Fruit fly (Drosophila melanogaster): ENCODE results near the gene CG11585.
A peak's percentile ranks its signal among the peaks of the same experiment; 100 is the strongest.

CG11585 gene

DNA sequence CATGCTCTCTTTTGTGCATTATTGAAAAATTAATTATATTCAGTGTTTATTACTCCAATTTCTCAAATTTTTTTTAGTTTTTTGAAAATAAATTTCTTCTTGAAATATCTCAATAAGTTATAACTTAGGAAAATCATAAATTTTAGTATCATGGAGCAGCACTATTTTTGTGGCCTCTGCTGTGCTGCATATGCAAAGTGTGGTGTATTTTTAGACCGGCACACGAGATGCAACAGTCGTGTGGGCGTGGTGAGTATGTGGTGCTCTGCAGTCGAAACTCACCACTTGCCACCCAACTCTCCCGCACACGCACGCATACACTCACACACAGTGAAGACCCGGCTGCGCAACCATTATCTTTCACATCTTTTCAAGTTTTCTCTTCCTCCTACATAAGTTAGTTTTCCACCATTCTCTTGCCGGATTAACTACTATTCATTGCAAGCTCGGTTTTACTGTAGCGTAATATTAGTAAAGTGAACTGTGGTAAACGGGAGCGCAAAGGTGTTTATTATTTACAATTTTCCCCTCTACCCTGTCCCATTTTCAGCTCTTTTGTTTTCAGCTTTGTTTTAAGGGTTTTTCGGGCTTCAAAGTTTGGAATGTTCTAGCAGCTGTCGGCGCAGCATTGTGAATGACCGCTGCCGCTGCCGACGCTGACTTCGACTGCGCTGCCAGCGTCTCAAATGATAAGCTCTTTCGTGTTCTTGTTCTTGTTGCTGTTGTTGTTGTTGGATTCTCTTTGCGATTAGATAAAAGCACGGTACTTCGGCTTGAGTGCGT is 19.3 kb downstream of the CG11585 start (continued):
- peak; percentile 62 to 72 for TF ChIP-seq ss (GFP tag; optimal IDR thresholded peaks at IDR 0.05)
- TF ChIP-seq CG32006 (GFP tag; optimal IDR thresholded peaks at IDR 0.05): peak; percentile 71
- peak; percentile 56 for TF ChIP-seq fd85E (GFP tag; optimal IDR thresholded peaks at IDR 0.05)
- TF ChIP-seq Hr39 (GFP tag; optimal IDR thresholded peaks at IDR 0.05): peak; percentile 46
- TF ChIP-seq Eip75B (GFP tag; optimal IDR thresholded peaks at IDR 0.05): peak; percentile 85
- peak; percentile 74 for TF ChIP-seq acj6 (GFP tag; optimal IDR thresholded peaks at IDR 0.05)
- TF ChIP-seq OdsH (GFP tag; optimal IDR thresholded peaks at IDR 0.05): peak; percentile 71
- TF ChIP-seq Ets96B (tag; optimal IDR thresholded peaks at IDR 0.05): peak; percentile 68
- TF ChIP-seq salr (GFP tag; optimal IDR thresholded peaks at IDR 0.05): peak; percentile 25 to 63
- TF ChIP-seq Hr4 (GFP tag; optimal IDR thresholded peaks at IDR 0.05): peak; percentile 73

DNA sequence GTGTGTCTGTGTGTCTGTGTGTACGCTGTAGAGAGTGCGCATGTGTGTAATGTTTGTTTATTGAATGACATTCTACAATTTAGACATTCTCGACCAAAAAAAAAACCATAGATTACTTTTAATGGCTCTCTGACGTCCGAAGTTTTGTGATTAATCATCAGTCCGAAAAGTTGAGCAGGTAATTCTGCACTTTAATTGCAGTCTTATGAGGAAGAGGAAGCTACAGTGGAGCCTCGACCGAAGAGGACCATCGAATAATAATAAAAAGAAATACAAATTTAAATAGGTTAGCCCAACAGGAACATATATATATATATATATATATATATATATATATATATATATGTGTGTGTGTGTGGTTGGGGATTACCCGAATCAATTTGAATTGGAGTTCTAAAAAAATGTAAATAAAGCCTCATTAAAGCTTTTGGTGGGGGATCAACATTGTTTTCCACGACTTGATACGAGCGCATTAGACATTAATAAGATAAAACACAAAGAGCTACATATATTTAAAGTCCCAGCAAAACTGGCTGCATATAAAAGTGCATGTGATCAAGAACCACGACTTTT is 20.0 kb downstream of the CG11585 start:
- TF ChIP-seq Smox (GFP tag; optimal IDR thresholded peaks at IDR 0.05) (peak; percentile 6), CG8119 (GFP tag; IDR thresholded peaks at IDR 0.05) (no peak), topi (GFP tag; optimal IDR thresholded peaks at IDR 0.05) (peak; percentile 26), fd59A (GFP tag; optimal IDR thresholded peaks at IDR 0.05) (no peak), CG34406 (GFP tag; optimal IDR thresholded peaks at IDR 0.05) (peak; percentile 1), svp (GFP tag) (peak; percentile 58), Sox102F (GFP tag; optimal IDR thresholded peaks at IDR 0.05) (peak; percentile 11), CG6163 (GFP tag; IDR thresholded peaks at IDR 0.05) (no peak), vri (GFP tag; optimal IDR thresholded peaks at IDR 0.05) (peak; percentile 11), Eip78C (GFP tag) (peak; percentile 31), CG31627 (GFP tag; optimal IDR thresholded peaks at IDR 0.05) (peak; percentile 21), net (GFP tag; optimal IDR thresholded peaks at IDR 0.05) (no peak), fkh (GFP tag; optimal IDR thresholded peaks at IDR 0.05) (peak; percentile 48), Met (GFP tag; optimal IDR thresholded peaks at IDR 0.05) (no peak), Lpt (GFP tag; optimal IDR thresholded peaks at IDR 0.05) (no peak)

DNA sequence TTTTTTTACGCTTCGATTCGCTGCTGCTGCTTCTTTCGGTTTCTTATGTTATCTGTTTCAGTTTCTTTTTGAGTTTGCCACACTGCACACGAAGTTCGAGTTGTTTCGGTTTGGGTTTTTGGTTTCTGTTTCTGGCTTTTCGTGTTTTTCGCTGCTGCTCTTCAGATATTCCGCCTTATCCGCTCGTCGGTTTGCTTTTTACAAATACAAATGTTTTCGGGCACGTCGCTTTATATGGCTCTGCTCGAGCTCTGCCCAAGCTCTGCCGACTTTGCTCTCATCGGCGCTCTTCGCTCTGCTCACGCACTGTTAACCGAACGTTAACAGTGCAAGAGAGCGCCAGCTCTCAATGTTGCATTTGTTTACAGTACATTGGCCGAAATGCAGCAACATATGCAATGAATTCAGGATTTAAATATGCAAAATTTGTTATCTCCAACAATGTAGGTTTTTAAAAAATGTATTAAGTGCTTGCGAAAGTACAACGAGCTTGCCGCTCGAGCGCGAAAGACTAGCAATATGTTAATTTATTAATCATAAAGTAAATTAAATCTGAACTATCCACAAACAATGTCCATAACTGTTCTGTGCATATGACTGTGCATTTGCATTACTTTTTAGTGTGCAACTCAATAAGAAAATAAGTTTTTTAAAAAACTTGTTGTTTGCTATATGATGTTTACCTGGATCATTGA is 22.1 kb downstream of the CG11585 start:
- TF ChIP-seq Ets21C (GFP tag; optimal IDR thresholded peaks at IDR 0.05) (no peak), CG3919 (GFP tag; optimal IDR thresholded peaks at IDR 0.05) (no peak), CG6792 (GFP tag; optimal IDR thresholded peaks at IDR 0.05) (no peak), Sox14 (GFP tag; optimal IDR thresholded peaks at IDR 0.05) (peak; percentile 28), eg (GFP tag; IDR thresholded peaks at IDR 0.05) (peak; percentile 40; the same call in 1 of the 3 replicates), ss (GFP tag; optimal IDR thresholded peaks at IDR 0.05) (peak in 1 of 2 experiments; percentile 32), CG31627 (GFP tag; optimal IDR thresholded peaks at IDR 0.05) (peak; percentile 17), Smox (GFP tag; optimal IDR thresholded peaks at IDR 0.05) (peak; percentile 15), Hr4 (GFP tag; optimal IDR thresholded peaks at IDR 0.05) (peak; percentile 48), fd59A (GFP tag; optimal IDR thresholded peaks at IDR 0.05) (peak; percentile 37), CG32006 (GFP tag; optimal IDR thresholded peaks at IDR 0.05) (peak; percentile 76), CG15336 (GFP tag; IDR thresholded peaks at IDR 0.05) (peak; percentile 14), Hr38 (GFP tag; optimal IDR thresholded peaks at IDR 0.05) (no peak), CG34406 (GFP tag; optimal IDR thresholded peaks at IDR 0.05) (no peak), cyc (GFP tag; optimal IDR thresholded peaks at IDR 0.05) (no peak), CG6276 (GFP tag; optimal IDR thresholded peaks at IDR 0.05) (no peak), svp (GFP tag) (peak; percentile 62), CG6854 (GFP tag; optimal IDR thresholded peaks at IDR 0.05) (peak; percentile 18), Sox102F (GFP tag; optimal IDR thresholded peaks at IDR 0.05) (peak; percentile 10), CG16779 (tag; optimal IDR thresholded peaks at IDR 0.05) (no peak), topi (GFP tag; optimal IDR thresholded peaks at IDR 0.05) (peak; percentile 6), esn (GFP tag; optimal IDR thresholded peaks at IDR 0.05) (peak; percentile 14), OdsH (GFP tag; optimal IDR thresholded peaks at IDR 0.05) (peak; percentile 38), CG8319 (GFP tag; optimal IDR thresholded peaks at IDR 0.05) (no peak), spab (GFP tag; optimal IDR thresholded peaks at IDR 0.05) (peak; percentile 29), CG3032 (tag; optimal IDR thresholded peaks at IDR 0.05) (peak; percentile 30), Ets96B (tag; optimal IDR thresholded peaks at IDR 0.05) (no peak), CG6808 (GFP tag; optimal IDR thresholded peaks at IDR 0.05) (peak; percentile 46), CG4318 (GFP tag; optimal IDR thresholded peaks at IDR 0.05) (peak; percentile 40), vri (GFP tag; optimal IDR thresholded peaks at IDR 0.05) (peak; percentile 11), Eip93F (GFP tag; optimal IDR thresholded peaks at IDR 0.05) (no peak), pdm3 (GFP tag; optimal IDR thresholded peaks at IDR 0.05) (peak; percentile 55)
